Fruit fly (Drosophila melanogaster) whole organism, adult: ENCODE data around the gene CG32187.

ENCODE experiments used
- CG11617 ChIP-seq: fragments of 200-800 bp; sonication (Bioruptor generic); optimal IDR thresholded peaks from 2 replicates; lab custom pipeline; 2017; ENCODE audit warnings: mild to moderate bottlenecking, missing biosample characterization, missing genetic modification reagents, missing genetic modification characterization
- CG12768 ChIP-seq: fragments of 200-800 bp; sonication (Bioruptor generic); optimal IDR thresholded peaks from 2 replicates; lab custom pipeline; 2017; ENCODE audit warnings: missing biosample characterization, missing genetic modification characterization, mild to moderate bottlenecking, moderate library complexity, missing genetic modification reagents
- CG14711 ChIP-seq: fragments of 200-800 bp; sonication (Bioruptor generic); optimal IDR thresholded peaks from 2 replicates; lab custom pipeline; 2018; ENCODE audit warnings: missing biosample characterization, mild to moderate bottlenecking, missing genetic modification characterization, moderate library complexity
- CG1620 ChIP-seq: fragments of 200-800 bp; sonication (Bioruptor generic); optimal IDR thresholded peaks from 2 replicates; lab custom pipeline; 2016; ENCODE audit warnings: missing biosample characterization, missing genetic modification characterization
- CG33017 ChIP-seq: fragments of 200-800 bp; sonication (Bioruptor generic); optimal IDR thresholded peaks from 2 replicates; lab custom pipeline; 2018; ENCODE audit warnings: missing biosample characterization, mild to moderate bottlenecking, missing genetic modification characterization, moderate library complexity
- CG5204 ChIP-seq: fragments of 200-800 bp; sonication (Bioruptor generic); optimal IDR thresholded peaks from 2 replicates; lab custom pipeline; 2016; ENCODE audit warnings: missing biosample characterization, missing genetic modification characterization
- CG7045 ChIP-seq: fragments of 200-800 bp; sonication (Bioruptor generic); optimal IDR thresholded peaks from 2 replicates; lab custom pipeline; 2017; ENCODE audit warnings: missing biosample characterization, mild to moderate bottlenecking, missing genetic modification characterization
- CG7101 ChIP-seq: fragments of 200-800 bp; sonication (Bioruptor generic); optimal IDR thresholded peaks from 2 replicates; lab custom pipeline; 2018; ENCODE audit warnings: missing biosample characterization, mild to moderate bottlenecking, missing genetic modification characterization, moderate library complexity
- Clk ChIP-seq: fragments of 200-800 bp; sonication (Bioruptor generic); optimal IDR thresholded peaks from 2 replicates; lab custom pipeline; 2017; ENCODE audit warnings: missing biosample characterization, missing genetic modification characterization
- Crg-1 ChIP-seq: fragments of 200-800 bp; sonication (Bioruptor generic); optimal IDR thresholded peaks from 2 replicates; lab custom pipeline; 2016; ENCODE audit warnings: missing biosample characterization, missing genetic modification characterization
- Hr96 ChIP-seq: fragments of 200-800 bp; sonication (Bioruptor generic); optimal IDR thresholded peaks from 2 replicates; lab custom pipeline; 2016; ENCODE audit warnings: missing biosample characterization, missing genetic modification characterization
- Mnt ChIP-seq: fragments of 200-800 bp; sonication (Bioruptor generic); optimal IDR thresholded peaks from 2 replicates; lab custom pipeline; 2016; ENCODE audit warnings: missing biosample characterization, mild to moderate bottlenecking, missing genetic modification characterization
- bab1 ChIP-seq: fragments of 200-800 bp; sonication (Bioruptor generic); optimal IDR thresholded peaks from 3 replicates; lab custom pipeline; 2019; ENCODE audit warnings: missing biosample characterization, mild to moderate bottlenecking, missing genetic modification characterization, moderate library complexity
- cic ChIP-seq: fragments of 200-800 bp; sonication (Bioruptor generic); optimal IDR thresholded peaks from 2 replicates; lab custom pipeline; 2017; ENCODE audit warnings: missing biosample characterization, mild to moderate bottlenecking, missing genetic modification characterization, moderate library complexity
- cnc ChIP-seq, 2 experiments: fragments of >200 bp; optimal IDR thresholded peaks; 2 replicates each; lab custom pipeline; 2017
- kay ChIP-seq: fragments of 200-800 bp; sonication (Bioruptor generic); peaks from one replicate; lab custom pipeline; 2016; ENCODE audit warnings: missing biosample characterization, missing genetic modification characterization, borderline replicate concordance
- ovo ChIP-seq: fragments of 200-800 bp; sonication (Bioruptor generic); optimal IDR thresholded peaks from 2 replicates; lab custom pipeline; 2016; ENCODE audit warnings: missing biosample characterization, missing genetic modification characterization
- pad ChIP-seq: fragments of 200-800 bp; sonication (Bioruptor generic); optimal IDR thresholded peaks from 3 replicates; lab custom pipeline; 2017; ENCODE audit warnings: missing biosample characterization, missing genetic modification characterization, mild to moderate bottlenecking, moderate library complexity, missing genetic modification reagents
- tj ChIP-seq: fragments of 200-800 bp; sonication (Bioruptor generic); optimal IDR thresholded peaks from 3 replicates; lab custom pipeline; 2017; ENCODE audit warnings: missing biosample characterization, mild to moderate bottlenecking, missing genetic modification characterization, moderate library complexity
- toe ChIP-seq: fragments of 200-800 bp; sonication (Bioruptor generic); optimal IDR thresholded peaks from 2 replicates; lab custom pipeline; 2016; ENCODE audit warnings: missing biosample characterization, missing genetic modification characterization

The CG32187 gene

dm6 chr3L:17808597-17809213, 2.5 kb upstream of the CG32187 start, which contains the start of gene CG32191:
Gene CG32191 (minus strand): TSS chr3L:17809146.
- TF ChIP-seq toe (GFP tag; lab: Kevin White, UChicago): no peak
- no peak for TF ChIP-seq Mnt (GFP tag; lab: Kevin White, UChicago)
- TF ChIP-seq CG7045 (GFP tag; lab: Kevin White, UChicago): no peak
- no peak for TF ChIP-seq Clk
- TF ChIP-seq bab1 (GFP tag; lab: Kevin White, UChicago): no peak

- TF ChIP-seq CG14711 (tag; lab: Kevin White, UChicago) (no peak), CG11617 (peak; percentile 20), Crg-1 (GFP tag; lab: Kevin White, UChicago) (no peak), toe (GFP tag; lab: Kevin White, UChicago) (peak; percentile 40), CG7101 (tag; lab: Kevin White, UChicago) (peak; percentile 55), ovo (GFP tag; lab: Kevin White, UChicago) (no peak), Mnt (GFP tag; lab: Kevin White, UChicago) (peak; percentile 98), CG5204 (peak; percentile 32), CG33017 (no peak), Hr96 (no peak)
Observed at dm6 chr3L:17804511-17804910, 1.7 kb downstream of the CG32187 start, which contains the start of gene ais. Gene ais (minus strand): TSS chr3L:17804715.

- TF ChIP-seq CG7045 (GFP tag; lab: Kevin White, UChicago) (no peak), toe (GFP tag; lab: Kevin White, UChicago) (peak; percentile 40), Crg-1 (GFP tag; lab: Kevin White, UChicago) (peak; percentile 67), tj (GFP tag; lab: Kevin White, UChicago) (no peak), CG7101 (tag; lab: Kevin White, UChicago) (peak; percentile 41), ovo (GFP tag; lab: Kevin White, UChicago) (peak; percentile 50), Mnt (GFP tag; lab: Kevin White, UChicago) (peak; percentile 18), bab1 (GFP tag; lab: Kevin White, UChicago) (peak; percentile 78), CG11617 (no peak), CG12768 (GFP tag; lab: Kevin White, UChicago) (no peak), CG33017 (no peak), CG1620 (GFP tag; lab: Kevin White, UChicago) (peak; percentile 70), CG5204 (peak; percentile 42), pad (GFP tag; lab: Kevin White, UChicago) (peak; percentile 50), Hr96 (peak; percentile 64), Clk (no peak), cic (no peak), kay (GFP tag; lab: Kevin White, UChicago) (no peak), cnc (optimal IDR thresholded peaks at IDR 0.05; lab: Kevin White, UChicago) (no peak), CG14711 (tag; lab: Kevin White, UChicago) (peak; percentile 45)
Observed at dm6 chr3L:17802107-17802506, 4.1 kb downstream of the CG32187 start, which contains the start of gene NUCB1. Gene NUCB1 (minus strand): TSS chr3L:17802279.

- TF ChIP-seq cnc (optimal IDR thresholded peaks at IDR 0.05; lab: Kevin White, UChicago) (no peak), Crg-1 (GFP tag; lab: Kevin White, UChicago) (no peak), Clk (no peak), kay (GFP tag; lab: Kevin White, UChicago) (no peak), pad (GFP tag; lab: Kevin White, UChicago) (no peak), CG7101 (tag; lab: Kevin White, UChicago) (no peak), CG12768 (GFP tag; lab: Kevin White, UChicago) (no peak), CG7045 (GFP tag; lab: Kevin White, UChicago) (no peak), CG5204 (no peak), CG14711 (tag; lab: Kevin White, UChicago) (no peak), ovo (GFP tag; lab: Kevin White, UChicago) (no peak), CG33017 (no peak), Hr96 (no peak), Mnt (GFP tag; lab: Kevin White, UChicago) (no peak), CG1620 (GFP tag; lab: Kevin White, UChicago) (no peak), CG11617 (no peak), toe (GFP tag; lab: Kevin White, UChicago) (no peak), tj (GFP tag; lab: Kevin White, UChicago) (no peak), bab1 (GFP tag; lab: Kevin White, UChicago) (no peak), cic (no peak)
Observed at dm6 chr3L:17797494-17797893, 8.7 kb downstream of the CG32187 start, which contains the start of gene CG42816. Gene CG42816 (minus strand): TSS chr3L:17797594.

dm6 chr3L:17791495-17791894, 14.7 kb downstream of the CG32187 start:
- TF ChIP-seq bab1 (GFP tag; lab: Kevin White, UChicago): no peak
- TF ChIP-seq CG1620 (GFP tag; lab: Kevin White, UChicago): no peak
- no peak for TF ChIP-seq CG5204
- no peak for TF ChIP-seq toe (GFP tag; lab: Kevin White, UChicago)
- no peak for TF ChIP-seq CG14711 (tag; lab: Kevin White, UChicago)
- TF ChIP-seq Clk: no peak

dm6 chr3L:17791467-17791494, 14.9 kb downstream of the CG32187 start, which contains the start of gene CG42815:
Gene CG42815 (minus strand): TSS chr3L:17791486.
- TF ChIP-seq CG7101 (tag; lab: Kevin White, UChicago): no peak
- TF ChIP-seq kay (GFP tag; lab: Kevin White, UChicago): no peak
- no peak for TF ChIP-seq bab1 (GFP tag; lab: Kevin White, UChicago)
- no peak for TF ChIP-seq CG11617
- no peak for TF ChIP-seq CG5204
- TF ChIP-seq cnc (optimal IDR thresholded peaks at IDR 0.05; lab: Kevin White, UChicago): no peak
- no peak for TF ChIP-seq ovo (GFP tag; lab: Kevin White, UChicago)
- no peak for TF ChIP-seq toe (GFP tag; lab: Kevin White, UChicago)
- no peak for TF ChIP-seq CG14711 (tag; lab: Kevin White, UChicago)
